Fruit fly (Drosophila melanogaster): ENCODE measurements around the gene CG1896.
A peak's percentile ranks its signal among the peaks of the same experiment; 100 is the strongest.

Gene CG1896

DNA sequence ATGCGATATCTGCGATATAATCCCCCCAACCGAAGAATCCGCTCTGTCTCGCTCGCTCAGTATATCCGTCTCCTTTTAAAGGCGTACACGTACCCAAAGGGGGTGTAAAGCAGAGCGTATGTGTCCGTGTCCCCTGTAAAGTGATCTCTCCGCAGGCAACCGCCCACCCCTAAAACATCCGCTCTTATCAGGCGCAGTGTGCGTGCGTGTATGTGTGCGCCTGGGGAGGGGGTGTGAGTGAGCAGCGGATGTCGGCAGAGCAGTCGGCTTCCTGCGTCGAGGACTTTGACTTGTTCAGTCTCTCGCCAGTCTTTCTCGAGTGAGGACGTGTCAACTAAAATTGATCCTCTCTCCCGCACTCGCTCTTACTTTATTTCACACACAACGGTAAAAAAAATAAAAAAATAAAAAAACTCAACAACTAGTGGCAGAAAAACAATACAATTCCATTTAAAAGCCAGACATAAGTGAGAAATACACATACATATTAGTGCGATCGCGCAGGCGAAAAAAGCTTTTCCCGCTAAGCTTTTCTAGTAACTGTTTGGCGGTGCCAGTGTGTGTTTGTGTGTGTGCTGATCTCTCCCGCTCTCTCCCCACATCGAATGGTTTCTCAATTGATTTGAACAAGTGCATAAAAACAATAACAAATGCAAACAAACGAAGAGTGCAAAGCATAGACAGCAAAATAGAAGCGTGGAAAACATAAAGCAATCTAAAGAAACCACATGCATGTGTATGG lies 18.4 kb upstream of the CG1896 start:
- no peak for TF ChIP-seq CG17801 (GFP tag; optimal IDR thresholded peaks at IDR 0.05; ENCODE audit: partially characterized antibody)

DNA sequence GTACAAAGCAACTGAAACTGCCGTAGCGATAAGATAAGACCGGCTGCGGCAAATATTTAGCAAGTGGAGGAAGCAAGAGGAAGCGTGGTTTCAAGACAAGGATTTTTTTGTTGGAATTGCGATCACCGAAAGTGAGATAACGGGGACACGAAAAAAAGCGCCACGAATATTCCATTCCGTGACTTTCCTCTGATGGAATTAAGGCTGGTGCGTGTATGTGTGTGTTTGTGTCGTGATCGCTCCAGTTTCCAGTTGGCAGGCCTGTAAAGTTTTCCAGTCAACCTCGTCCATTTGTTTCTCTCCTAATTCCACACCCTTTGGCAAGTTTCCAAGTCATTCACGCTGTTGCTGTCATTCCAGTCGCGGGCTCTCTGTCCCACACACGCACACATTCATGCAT lies 17.8 kb upstream of the CG1896 start:
- no peak for TF ChIP-seq CG17801 (GFP tag; optimal IDR thresholded peaks at IDR 0.05; ENCODE audit: partially characterized antibody)

DNA sequence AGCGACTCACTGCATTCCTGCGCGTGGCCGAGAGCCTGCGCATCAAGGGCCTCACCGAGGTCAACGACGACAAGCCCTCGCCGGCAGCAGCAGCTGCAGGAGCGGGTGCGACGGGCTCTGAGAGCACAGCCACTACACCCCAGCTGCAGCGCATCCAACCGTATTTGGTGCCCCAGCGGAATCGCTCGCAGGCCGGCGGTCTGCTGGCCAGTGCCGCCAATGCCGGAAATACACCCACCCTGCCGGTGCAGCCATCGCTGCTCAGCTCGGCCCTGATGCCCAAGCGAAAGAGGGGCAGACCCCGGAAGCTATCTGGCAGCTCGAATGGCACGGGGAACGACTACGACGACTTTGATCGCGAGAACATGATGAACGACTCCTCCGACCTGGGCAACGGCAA lies 16.3 kb upstream of the CG1896 start:
- no peak for TF ChIP-seq CG17801 (GFP tag; optimal IDR thresholded peaks at IDR 0.05; ENCODE audit: partially characterized antibody)

DNA sequence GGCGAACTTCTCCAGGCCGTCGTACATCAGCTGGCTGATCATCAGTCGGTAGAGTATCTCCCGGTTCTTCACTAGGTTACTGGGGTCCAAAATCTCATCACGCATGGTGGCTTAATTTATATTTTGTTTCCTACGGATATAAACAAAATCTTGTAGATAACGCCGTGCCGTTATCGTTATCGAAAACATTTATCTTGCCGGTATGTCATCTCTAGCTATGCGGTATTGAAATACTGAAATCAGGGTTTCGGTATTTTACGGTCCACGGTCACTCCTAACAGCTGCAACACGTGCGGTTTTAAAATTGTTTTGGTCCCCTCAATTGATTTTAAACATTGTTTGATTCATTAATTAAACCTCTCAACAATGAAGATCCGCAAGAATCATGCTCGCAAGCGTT lies 7.3 kb upstream of the CG1896 start, which contains the start of the genes CstF50 and CG11563:
Gene CstF50, minus strand, starts transcription at position 188 of the 400 bp plus-strand sequence.
Gene CG11563, plus strand, starts transcription at position 260 of the 400 bp plus-strand sequence.
- peak; percentile 29 for TF ChIP-seq CG17801 (GFP tag; optimal IDR thresholded peaks at IDR 0.05; ENCODE audit: partially characterized antibody)

DNA sequence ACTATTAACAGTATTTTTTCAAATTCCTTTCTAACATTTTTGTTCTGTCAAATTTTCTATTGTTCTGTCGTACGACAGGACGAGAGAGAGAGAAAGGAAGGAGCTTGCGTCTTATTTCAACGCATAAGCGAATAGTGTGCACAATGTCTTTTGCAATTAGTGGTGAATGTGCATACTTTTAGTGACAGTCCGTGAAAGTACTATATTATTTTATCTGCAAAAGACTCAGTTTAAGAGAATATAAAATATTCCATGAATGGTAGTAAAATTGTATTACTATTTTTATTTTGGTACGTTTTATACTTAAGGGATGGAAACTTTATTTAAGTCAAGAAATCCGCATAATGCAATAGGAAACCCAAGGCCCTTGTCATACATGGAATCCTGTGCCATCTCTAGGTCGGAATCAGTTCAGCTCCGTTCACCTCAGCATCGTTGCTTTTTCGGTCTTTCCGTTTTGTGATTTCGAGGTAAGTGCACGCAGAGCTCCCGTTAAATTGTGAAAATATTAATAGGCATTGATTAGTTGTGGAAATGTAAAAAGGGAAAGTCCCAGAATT lies 5.9 kb upstream of the CG1896 start, which contains the start of gene eEF1alpha2:
Gene eEF1alpha2, plus strand, starts transcription at position 409 of the 560 bp plus-strand sequence.
- no peak for TF ChIP-seq CG17801 (GFP tag; optimal IDR thresholded peaks at IDR 0.05; ENCODE audit: partially characterized antibody)

DNA sequence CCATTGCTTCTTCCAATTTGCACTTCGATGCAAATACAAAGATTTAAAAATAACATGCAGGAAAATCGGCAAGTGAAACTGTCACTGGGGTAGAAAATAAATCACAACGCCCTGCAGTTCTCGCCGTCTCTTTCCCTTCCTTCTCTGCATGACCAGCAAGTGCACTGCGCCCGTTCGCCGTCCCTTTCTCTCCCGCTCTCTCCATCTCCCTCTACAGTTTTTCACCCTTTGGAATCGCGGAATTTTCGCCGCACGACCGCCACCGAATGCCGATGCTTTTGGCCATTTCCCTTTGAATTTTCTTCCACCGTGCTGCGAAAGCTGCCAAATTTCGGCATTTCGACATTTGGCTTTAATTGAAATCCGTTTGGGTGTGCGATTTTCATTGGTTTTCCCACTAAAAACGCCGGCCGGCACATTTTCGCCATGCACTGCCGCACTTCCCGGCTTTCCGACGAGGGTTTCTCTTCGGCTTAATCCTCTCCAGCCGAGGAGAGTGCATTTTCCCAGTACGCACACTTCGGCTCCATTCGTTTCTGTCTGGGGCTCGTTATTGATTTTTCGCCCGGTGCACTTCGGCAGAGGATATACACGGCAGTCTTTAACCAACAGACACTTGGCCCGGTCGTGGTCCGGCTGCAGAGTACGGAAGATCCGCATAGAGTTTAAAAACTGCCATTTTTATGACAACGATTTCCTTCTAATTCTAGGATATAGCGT lies 4.9 kb upstream of the CG1896 start:
- TF ChIP-seq CG17801 (GFP tag; optimal IDR thresholded peaks at IDR 0.05; ENCODE audit: partially characterized antibody), result no peak

DNA sequence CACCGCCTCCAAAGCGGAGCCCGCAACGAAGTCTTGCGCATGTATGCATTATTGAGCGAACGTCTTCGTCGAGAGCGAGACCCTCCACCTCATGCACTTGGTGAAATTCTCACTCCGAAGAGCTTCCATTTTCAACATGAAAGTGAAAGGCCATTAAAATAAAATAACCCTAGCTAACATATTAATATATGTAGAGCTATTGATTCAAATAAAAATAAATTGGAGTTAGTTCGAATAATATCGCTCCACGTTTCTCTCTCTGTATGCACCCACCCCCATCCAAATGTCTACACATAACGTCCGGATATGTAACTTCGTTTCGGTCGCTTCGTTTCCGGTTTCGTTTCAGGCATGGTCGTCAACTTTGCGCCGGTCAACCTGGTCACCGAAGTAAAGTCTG lies 2.8 kb upstream of the CG1896 start:
- no peak for TF ChIP-seq CG17801 (GFP tag; optimal IDR thresholded peaks at IDR 0.05; ENCODE audit: partially characterized antibody)

DNA sequence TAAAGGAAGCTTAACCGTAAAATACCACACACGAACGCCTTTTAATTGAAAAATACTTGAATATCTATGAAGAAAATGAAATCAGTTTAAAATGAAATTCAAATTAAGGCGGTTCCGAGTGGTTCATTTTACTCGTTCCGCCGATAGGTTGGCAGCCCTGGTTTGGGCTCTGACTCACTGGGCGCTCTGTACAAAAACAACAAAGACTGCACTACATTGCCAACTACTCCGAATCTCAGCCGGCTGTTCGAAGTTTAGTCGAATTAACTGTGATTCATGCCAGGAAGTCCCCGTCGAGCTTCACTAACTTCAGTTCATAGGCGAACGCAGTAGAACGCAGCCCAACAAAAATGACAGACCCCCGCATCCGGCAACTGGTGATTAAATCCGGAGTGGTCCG lies 803 bp upstream of the CG1896 start, which contains the start of gene Tbca:
Gene Tbca, plus strand, starts transcription at position 212 of the 400 bp plus-strand sequence.
- peak; percentile 34 for TF ChIP-seq CG17801 (GFP tag; optimal IDR thresholded peaks at IDR 0.05; ENCODE audit: partially characterized antibody)

DNA sequence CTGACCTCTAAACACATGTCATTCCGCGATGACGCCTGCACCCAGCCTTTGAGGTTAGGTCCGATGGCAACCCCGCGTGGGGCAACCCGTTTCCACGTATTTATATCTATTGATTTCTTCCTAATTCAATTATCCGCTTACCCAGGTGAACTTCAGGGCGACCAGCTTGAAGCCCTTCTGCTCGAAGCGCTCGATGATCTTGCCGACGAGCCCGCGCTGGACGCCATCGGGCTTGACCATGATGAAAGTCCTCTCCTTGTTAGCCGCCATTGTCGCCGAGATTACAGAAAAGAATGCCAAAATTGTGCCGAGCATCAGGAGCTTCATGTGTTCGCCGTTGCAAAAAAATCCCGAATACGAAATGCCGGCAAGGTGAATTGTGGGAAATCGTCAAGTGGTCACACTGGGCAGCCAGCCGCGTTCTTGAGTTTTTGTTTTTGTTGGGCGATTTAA lies 1.6 kb downstream of the CG1896 start, which contains the start of gene awd:
Gene awd, minus strand, starts transcription at position 449 of the 453 bp plus-strand sequence.
- peak; percentile 64 for TF ChIP-seq CG17801 (GFP tag; optimal IDR thresholded peaks at IDR 0.05; ENCODE audit: partially characterized antibody)

DNA sequence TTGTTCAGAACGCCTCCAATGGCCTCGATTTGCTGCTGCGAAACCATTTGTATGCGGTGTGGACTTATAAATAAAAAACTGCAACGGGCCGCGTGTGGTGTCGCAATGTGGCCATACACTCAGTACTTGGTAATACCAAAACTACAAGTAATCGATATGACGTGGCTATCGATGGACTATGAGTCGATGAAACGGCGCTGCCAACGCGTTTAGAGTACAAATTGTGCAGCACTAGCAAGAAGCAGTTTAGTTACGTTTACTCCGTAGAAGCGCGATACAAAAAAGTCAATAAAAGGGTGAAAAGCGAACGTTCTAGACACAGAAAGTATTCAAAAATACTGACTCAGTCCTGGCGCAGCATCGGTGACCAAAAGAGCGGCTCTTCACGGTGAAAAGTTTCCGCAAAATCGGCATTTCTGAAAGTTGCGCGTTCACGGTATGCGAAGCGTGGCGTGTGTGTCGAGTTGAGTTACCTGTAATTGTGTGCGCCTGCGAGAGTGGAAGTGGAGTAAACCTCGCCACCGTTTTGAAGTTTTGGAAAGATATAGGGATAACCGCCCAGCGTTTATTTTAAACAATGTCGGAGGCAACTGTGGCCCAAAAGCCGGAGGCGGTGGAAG lies 3.5 kb downstream of the CG1896 start, which contains the start of the genes nero and CG1910:
Gene nero, minus strand, starts transcription at position 130 of the 620 bp plus-strand sequence.
Gene CG1910, plus strand, starts transcription at position 215 of the 620 bp plus-strand sequence.
- peak; percentile 50 for TF ChIP-seq CG17801 (GFP tag; optimal IDR thresholded peaks at IDR 0.05; ENCODE audit: partially characterized antibody)

DNA sequence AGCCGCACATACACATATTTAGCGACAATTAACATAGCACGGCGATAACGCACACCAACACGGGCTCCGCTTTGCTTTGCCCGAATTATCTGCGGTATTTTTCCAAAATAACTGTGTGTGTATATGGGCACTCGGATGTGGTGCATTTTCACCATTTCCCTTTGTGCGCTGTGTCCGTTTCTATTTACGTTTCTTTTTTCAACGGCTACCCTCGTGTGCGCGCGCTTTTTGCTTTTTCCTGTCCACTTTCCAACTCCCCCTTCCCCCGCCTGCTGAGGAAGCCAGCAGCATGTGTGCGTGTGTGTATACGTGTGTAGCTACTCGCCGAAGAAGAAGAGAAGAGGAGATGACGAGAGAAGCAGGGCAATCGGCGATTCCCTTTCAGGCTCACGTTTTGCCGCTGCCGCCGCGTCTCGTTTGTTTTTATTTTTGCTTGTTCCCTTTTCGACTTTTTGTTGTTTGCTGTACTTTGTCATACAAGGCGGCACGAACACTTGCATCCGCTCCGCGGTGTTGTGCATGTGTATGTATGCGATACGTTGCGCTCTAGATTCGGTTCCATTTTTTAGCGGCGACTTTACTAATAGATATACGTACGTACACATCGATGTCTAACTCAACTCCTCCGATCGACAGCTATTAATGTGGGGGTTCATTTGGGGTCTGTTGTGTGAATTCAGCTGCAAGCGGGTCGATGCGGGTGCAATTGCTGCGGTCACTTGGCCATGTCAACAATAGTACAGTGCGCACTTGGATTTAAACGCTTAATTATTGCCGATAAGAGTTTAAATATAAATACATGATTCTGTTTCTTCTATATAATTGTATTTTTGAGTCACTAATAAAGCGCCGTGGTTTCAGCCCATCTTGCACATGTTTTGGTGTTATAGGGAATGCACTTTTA lies 4.3 kb downstream of the CG1896 start:
- peak; percentile 8 for TF ChIP-seq CG17801 (GFP tag; optimal IDR thresholded peaks at IDR 0.05; ENCODE audit: partially characterized antibody)

DNA sequence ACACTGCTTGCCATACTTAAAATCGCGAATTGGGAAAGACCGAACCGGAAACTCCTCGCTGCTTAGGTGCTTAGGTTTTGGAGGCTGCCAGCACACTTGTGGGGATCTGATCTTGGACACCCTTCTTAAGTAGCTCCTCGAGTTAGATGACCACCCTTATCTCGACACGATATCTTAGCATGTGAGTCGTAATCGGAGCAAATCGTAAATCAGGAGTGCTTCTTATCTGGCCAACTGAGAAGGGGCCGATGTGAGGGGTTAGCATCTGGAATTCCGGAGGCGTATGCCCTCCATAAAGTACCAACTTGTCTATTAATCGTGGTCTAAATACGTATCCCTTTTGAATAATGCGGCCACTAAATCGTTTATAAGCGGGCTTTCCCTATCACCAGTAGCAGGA lies 10.5 kb downstream of the CG1896 start, which contains the start of gene salt:
Gene salt, minus strand, starts transcription at position 101 of the 400 bp plus-strand sequence.
- TF ChIP-seq CG17801 (GFP tag; optimal IDR thresholded peaks at IDR 0.05; ENCODE audit: partially characterized antibody), result no peak

DNA sequence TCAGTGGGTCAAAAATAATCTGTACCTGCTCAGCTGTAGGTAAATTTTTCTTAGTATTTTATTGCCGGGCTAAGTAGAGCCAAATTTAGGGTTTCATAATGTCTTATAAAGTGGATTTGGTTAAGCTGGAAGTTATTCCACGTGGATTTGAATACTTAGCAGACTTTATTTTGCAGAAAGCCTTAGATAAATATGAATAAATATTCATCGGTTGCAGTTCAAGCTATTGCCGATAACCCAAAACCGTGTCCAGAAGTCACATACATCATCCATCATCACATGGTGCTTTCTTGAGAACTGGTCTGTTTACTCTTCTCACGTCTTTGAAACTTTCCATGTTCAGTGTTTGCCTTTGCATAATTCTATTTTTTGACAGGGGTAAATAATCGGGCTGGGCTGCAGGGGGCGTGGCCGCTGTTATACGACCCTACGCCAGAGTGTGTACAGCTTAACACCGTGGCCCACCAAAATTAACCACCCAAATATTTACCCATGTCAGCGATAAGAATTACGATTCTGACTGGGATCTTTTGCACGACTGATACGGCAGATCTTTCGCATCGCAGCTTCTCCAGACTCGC lies 14.6 kb downstream of the CG1896 start, which contains the start of gene CG2187:
Gene CG2187, minus strand, starts transcription at position 51 of the 581 bp plus-strand sequence.
- TF ChIP-seq CG17801 (GFP tag; optimal IDR thresholded peaks at IDR 0.05; ENCODE audit: partially characterized antibody), result no peak
